Fruit fly (Drosophila melanogaster) whole organism, prepupa: Measurements from ENCODE around the gene Sol1.

Source experiments
- Blimp-1 ChIP-seq: fragments of 200-800 bp; sonication (Bioruptor generic); optimal IDR thresholded peaks from 3 replicates; lab custom pipeline; 2017; ENCODE audit warnings: missing biosample characterization, missing genetic modification characterization, mild to moderate bottlenecking, moderate library complexity, missing genetic modification reagents
- CG10631 ChIP-seq: fragments of 200-800 bp; sonication (Bioruptor generic); optimal IDR thresholded peaks from 2 replicates; lab custom pipeline; 2016; ENCODE audit warnings: missing biosample characterization, missing genetic modification characterization
- CG11294 ChIP-seq: fragments of 200-800 bp; sonication (Bioruptor generic); IDR thresholded peaks from 2 replicates; pipeline ENCODE4 v1.3.6; 2022; ENCODE audit warnings: missing biosample characterization, missing genetic modification characterization
- CG1621 ChIP-seq: fragments of 200-800 bp; sonication (Bioruptor generic); optimal IDR thresholded peaks from 3 replicates; lab custom pipeline; 2018; ENCODE audit warnings: missing biosample characterization, mild to moderate bottlenecking, missing genetic modification characterization
- CG3032 ChIP-seq: fragments of 200-800 bp; optimal IDR thresholded peaks from 2 replicates; lab custom pipeline; 2019; ENCODE audit warnings: missing biosample characterization, mild to moderate bottlenecking, missing genetic modification characterization, moderate library complexity
- CG31627 ChIP-seq: fragments of 200-800 bp; sonication (Bioruptor generic); optimal IDR thresholded peaks from 3 replicates; lab custom pipeline; 2016; ENCODE audit warnings: missing biosample characterization, missing genetic modification characterization
- CG34406 ChIP-seq: fragments of 200-800 bp; sonication (Bioruptor generic); optimal IDR thresholded peaks from 3 replicates; lab custom pipeline; 2016; ENCODE audit warnings: missing biosample characterization, missing genetic modification characterization
- CG3919 ChIP-seq: fragments of 200-800 bp; sonication (Bioruptor generic); optimal IDR thresholded peaks from 3 replicates; lab custom pipeline; 2016; ENCODE audit warnings: missing biosample characterization, missing genetic modification characterization
- CG6163 ChIP-seq: fragments of 200-800 bp; sonication (Bioruptor generic); IDR thresholded peaks from 3 replicates; pipeline ENCODE4 v1.3.6; 2022; ENCODE audit warnings: missing biosample characterization, missing genetic modification characterization
- CG6276 ChIP-seq: fragments of 200-800 bp; sonication (Bioruptor generic); optimal IDR thresholded peaks from 2 replicates; lab custom pipeline; 2017; ENCODE audit warnings: missing biosample characterization, mild to moderate bottlenecking, missing genetic modification characterization
- CG6854 ChIP-seq: fragments of 200-800 bp; sonication (Bioruptor generic); optimal IDR thresholded peaks from 2 replicates; lab custom pipeline; 2017; ENCODE audit warnings: missing biosample characterization, mild to moderate bottlenecking, missing genetic modification characterization
- CG7368 ChIP-seq: fragments of 200-800 bp; sonication (Bioruptor generic); optimal IDR thresholded peaks from 3 replicates; lab custom pipeline; 2016; ENCODE audit warnings: missing biosample characterization, missing genetic modification characterization
- CG8119 ChIP-seq: fragments of 200-800 bp; sonication (Bioruptor generic); IDR thresholded peaks from 3 replicates; pipeline ENCODE4 v1.3.6; 2022; ENCODE audit warnings: missing biosample characterization, missing genetic modification characterization
- CG8319 ChIP-seq: fragments of 200-800 bp; sonication (Bioruptor generic); optimal IDR thresholded peaks from 3 replicates; lab custom pipeline; 2016; ENCODE audit warnings: missing biosample characterization, missing genetic modification characterization
- CG8632 ChIP-seq: fragments of 200-800 bp; sonication (Bioruptor generic); optimal IDR thresholded peaks from 3 replicates; lab custom pipeline; 2016; ENCODE audit warnings: missing biosample characterization, missing genetic modification characterization
- CG9139 ChIP-seq: fragments of 200-800 bp; sonication (Bioruptor generic); optimal IDR thresholded peaks from 3 replicates; lab custom pipeline; 2017; ENCODE audit warnings: missing biosample characterization, mild to moderate bottlenecking, missing genetic modification characterization
- Eip78C ChIP-seq: fragments of 200-800 bp; sonication (Bioruptor generic); peaks from one replicate; lab custom pipeline; 2016; ENCODE audit warnings: missing biosample characterization, missing genetic modification characterization
- Eip93F ChIP-seq: fragments of 200-800 bp; sonication (Bioruptor generic); optimal IDR thresholded peaks from 2 replicates; lab custom pipeline; 2016; ENCODE audit warnings: missing biosample characterization, mild to moderate bottlenecking, missing genetic modification characterization
- Ets21C ChIP-seq: fragments of 200-800 bp; sonication (Bioruptor generic); optimal IDR thresholded peaks from 3 replicates; lab custom pipeline; 2016; ENCODE audit warnings: missing biosample characterization, missing genetic modification characterization
- Ets96B ChIP-seq: fragments of 200-800 bp; optimal IDR thresholded peaks from 2 replicates; lab custom pipeline; 2019; ENCODE audit warnings: missing biosample characterization, mild to moderate bottlenecking, missing genetic modification characterization, moderate library complexity
- Gug ChIP-seq: fragments of 200-800 bp; sonication (Bioruptor generic); IDR thresholded peaks from 2 replicates; pipeline ENCODE4 v1.3.6; 2022; ENCODE audit warnings: missing biosample characterization, missing genetic modification characterization
- Hr4 ChIP-seq: fragments of 200-800 bp; sonication (Bioruptor generic); optimal IDR thresholded peaks from 3 replicates; lab custom pipeline; 2016; ENCODE audit warnings: missing biosample characterization, missing genetic modification characterization
- OdsH ChIP-seq: fragments of 200-800 bp; sonication (Bioruptor generic); optimal IDR thresholded peaks from 3 replicates; lab custom pipeline; 2016; ENCODE audit warnings: missing biosample characterization, missing genetic modification characterization
- Sox15 ChIP-seq: fragments of 200-800 bp; sonication (Bioruptor generic); optimal IDR thresholded peaks from 3 replicates; lab custom pipeline; 2016; ENCODE audit warnings: missing biosample characterization, missing genetic modification characterization
- achi ChIP-seq: fragments of 200-800 bp; sonication (Bioruptor generic); optimal IDR thresholded peaks from 3 replicates; lab custom pipeline; 2016; ENCODE audit warnings: missing biosample characterization, missing genetic modification characterization
- dac ChIP-seq: fragments of 200-800 bp; sonication (Bioruptor generic); optimal IDR thresholded peaks from 2 replicates; lab custom pipeline; 2017; ENCODE audit warnings: missing biosample characterization, mild to moderate bottlenecking, missing genetic modification characterization
- dsx ChIP-seq: fragments of 200-800 bp; optimal IDR thresholded peaks from 3 replicates; lab custom pipeline; 2019; ENCODE audit warnings: missing biosample characterization, mild to moderate bottlenecking, missing genetic modification characterization, moderate library complexity; ENCODE audit not compliant: poor library complexity, severe bottlenecking
- esn ChIP-seq: fragments of 200-800 bp; sonication (Bioruptor generic); optimal IDR thresholded peaks from 2 replicates; lab custom pipeline; 2016; ENCODE audit warnings: missing biosample characterization, mild to moderate bottlenecking, missing genetic modification characterization, moderate library complexity
- fd59A ChIP-seq: fragments of 200-800 bp; sonication (Bioruptor generic); optimal IDR thresholded peaks from 2 replicates; lab custom pipeline; 2017; ENCODE audit warnings: missing biosample characterization, mild to moderate bottlenecking, missing genetic modification characterization, missing genetic modification reagents
- fd85E ChIP-seq: fragments of 200-800 bp; sonication (Bioruptor generic); optimal IDR thresholded peaks from 3 replicates; lab custom pipeline; 2016; ENCODE audit warnings: missing biosample characterization, missing genetic modification characterization
- lz ChIP-seq: fragments of 200-800 bp; sonication (Bioruptor generic); optimal IDR thresholded peaks from 3 replicates; lab custom pipeline; 2016; ENCODE audit warnings: missing biosample characterization, missing genetic modification characterization
- spab ChIP-seq: fragments of 200-800 bp; sonication (Bioruptor generic); optimal IDR thresholded peaks from 2 replicates; lab custom pipeline; 2017; ENCODE audit warnings: missing biosample characterization, mild to moderate bottlenecking, missing genetic modification characterization, missing genetic modification reagents
- ss ChIP-seq, 2 experiments: fragments of 200-800 bp; sonication (Bioruptor generic); optimal IDR thresholded peaks; 2 replicates in 1 of 2; 3 replicates in 1 of 2; lab custom pipeline; 2017 to 2018; ENCODE audit warnings: mild to moderate bottlenecking in 2 of 2, missing biosample characterization in 2 of 2, missing genetic modification characterization in 2 of 2, moderate library complexity in 1 of 2
- topi ChIP-seq: fragments of 200-800 bp; sonication (Bioruptor generic); optimal IDR thresholded peaks from 3 replicates; lab custom pipeline; 2016; ENCODE audit warnings: missing biosample characterization, missing genetic modification characterization

Sol1 gene

DNA sequence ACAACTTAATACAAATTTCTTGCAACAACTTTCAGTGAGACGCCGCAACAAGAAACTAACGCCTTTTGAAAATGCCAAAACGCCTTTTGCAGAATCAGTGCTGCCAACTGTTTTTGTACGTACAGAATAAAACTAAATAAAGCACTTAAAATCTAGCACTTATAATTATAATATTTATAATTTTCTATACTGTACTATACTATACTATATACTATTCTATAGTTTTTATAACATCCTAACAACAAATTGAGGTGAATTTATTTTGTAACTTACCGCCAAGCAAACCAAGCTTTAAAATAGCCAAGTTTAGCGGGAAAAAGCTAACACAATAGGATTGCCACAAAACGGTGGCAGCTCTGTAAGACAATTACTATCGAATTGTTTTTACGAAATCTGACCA is 47.7 kb downstream of the Sol1 start, which contains the start of the genes Aos1 and Srlp (continued):
- TF ChIP-seq CG8632 (no peak), Eip93F (no peak), fd85E (no peak), Gug (GFP tag; lab: Robert Waterston, UW) (no peak), dac (no peak), Sox15 (no peak), CG10631 (no peak), Eip78C (GFP tag; lab: Kevin White, UChicago) (peak; percentile 47), OdsH (GFP tag; lab: Kevin White, UChicago) (no peak), topi (GFP tag; lab: Kevin White, UChicago) (peak; percentile 14), CG1621 (tag; lab: Kevin White, UChicago) (no peak), ss (GFP tag; optimal IDR thresholded peaks at IDR 0.05; lab: Kevin White, UChicago) (no peak), CG6854 (GFP tag; lab: Kevin White, UChicago) (no peak), esn (peak; percentile 43), CG3032 (tag; lab: Kevin White, UChicago) (peak; percentile 70), CG6163 (GFP tag; lab: Robert Waterston, UW) (no peak), Hr4 (no peak), fd59A (no peak)

DNA sequence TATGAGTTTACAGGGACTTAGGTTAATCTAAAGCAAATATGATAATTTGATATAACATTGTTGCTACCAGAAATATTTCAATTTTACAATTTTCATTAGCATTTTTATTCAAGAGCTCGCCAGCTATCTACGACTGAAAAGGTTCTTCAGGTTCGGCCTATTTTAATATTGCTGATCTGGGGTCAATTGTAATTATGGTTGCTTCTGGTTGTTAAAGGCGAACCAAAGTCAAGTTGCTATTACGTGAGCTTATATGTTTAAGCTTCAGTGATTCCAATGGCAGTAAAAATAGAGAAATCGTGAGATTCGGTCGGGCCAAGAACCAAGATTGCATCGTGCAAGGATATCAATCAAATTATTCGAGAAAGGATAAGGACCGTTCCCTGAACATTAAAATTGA is 49.9 kb downstream of the Sol1 start, which contains the start of gene Desat2:
TSS of gene Desat2 (plus strand) at position 301 of the 400 bp plus-strand sequence.
- TF ChIP-seq Eip93F = no peak
- no peak for TF ChIP-seq CG10631
- no peak for TF ChIP-seq lz (GFP tag; lab: Kevin White, UChicago)
- no peak for TF ChIP-seq Ets21C (GFP tag; lab: Kevin White, UChicago)
- TF ChIP-seq CG6276 (GFP tag; lab: Kevin White, UChicago) = no peak
- TF ChIP-seq achi (GFP tag; lab: Kevin White, UChicago) = no peak
- TF ChIP-seq CG31627 (GFP tag; lab: Kevin White, UChicago) = no peak
- no peak for TF ChIP-seq Ets96B (tag; lab: Kevin White, UChicago)
- no peak for TF ChIP-seq CG11294 (GFP tag; lab: Robert Waterston, UW)
- TF ChIP-seq CG3919 (GFP tag; lab: Kevin White, UChicago) = no peak
- TF ChIP-seq Blimp-1 (GFP tag; lab: Kevin White, UChicago) = no peak
- no peak for TF ChIP-seq CG7368 (GFP tag; lab: Kevin White, UChicago)
- no peak for TF ChIP-seq esn
- TF ChIP-seq Gug (GFP tag; lab: Robert Waterston, UW) = no peak
- no peak for TF ChIP-seq Hr4
- TF ChIP-seq spab (GFP tag; lab: Kevin White, UChicago) = no peak
- no peak for TF ChIP-seq CG3032 (tag; lab: Kevin White, UChicago)
- no peak for TF ChIP-seq CG8119 (GFP tag; lab: Robert Waterston, UW)
- TF ChIP-seq CG1621 (tag; lab: Kevin White, UChicago) = no peak
- no peak for TF ChIP-seq CG34406 (GFP tag; lab: Kevin White, UChicago)

- TF ChIP-seq CG9139 (GFP tag; lab: Kevin White, UChicago) (no peak), Eip93F (no peak)
These were observed 53.0 kb downstream of the Sol1 start, which contains the start of the genes CG17207 and CG46427 for dm6 chr3R:12439039-12439400. TSS of gene CG17207 (minus strand) at chr3R:12439139. TSS of gene CG46427 (minus strand) at chr3R:12439139.

DNA sequence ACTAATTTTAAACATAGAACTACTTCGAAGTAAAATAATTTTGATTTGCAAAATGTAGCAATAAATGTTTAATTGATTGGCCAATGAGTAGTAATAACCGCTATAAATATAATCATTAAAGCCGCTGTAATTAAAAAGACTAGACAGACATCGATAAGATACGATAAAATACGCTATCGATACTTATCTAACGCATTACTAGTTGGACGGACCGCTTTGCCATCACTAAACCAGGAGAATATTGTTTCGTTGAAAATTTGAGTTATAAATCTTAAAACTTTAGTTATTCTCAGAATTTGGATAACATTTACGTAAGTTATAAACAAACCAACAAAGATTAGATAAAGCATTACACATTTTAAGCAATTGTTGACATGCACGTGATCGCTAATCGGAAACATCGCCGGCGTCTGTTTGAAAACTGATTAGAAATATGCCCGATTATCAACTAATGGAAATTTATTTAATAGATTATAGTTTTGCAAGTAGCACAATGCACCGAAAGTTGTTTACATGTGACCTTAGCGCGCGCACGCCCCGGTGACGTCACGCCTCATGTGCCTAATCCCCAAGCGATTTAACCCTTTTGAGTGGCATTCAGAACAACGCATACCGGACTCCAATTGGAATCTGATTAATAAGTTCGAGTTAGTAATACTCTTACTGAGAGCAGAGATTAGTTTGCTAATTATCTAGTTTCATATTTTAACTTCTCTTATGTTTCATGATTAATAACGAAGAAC is 53.5 kb downstream of the Sol1 start, which contains the start of gene Desat1:
TSS of gene Desat1 (plus strand) at position 200 of the 743 bp plus-strand sequence.
- TF ChIP-seq ss (GFP tag; optimal IDR thresholded peaks at IDR 0.05; lab: Kevin White, UChicago) = no peak
- no peak for TF ChIP-seq CG6854 (GFP tag; lab: Kevin White, UChicago)
- no peak for TF ChIP-seq CG8119 (GFP tag; lab: Robert Waterston, UW)
- no peak for TF ChIP-seq dsx
- TF ChIP-seq CG8319 (GFP tag; lab: Kevin White, UChicago) = no peak
- no peak for TF ChIP-seq achi (GFP tag; lab: Kevin White, UChicago)
- no peak for TF ChIP-seq Ets21C (GFP tag; lab: Kevin White, UChicago)
- TF ChIP-seq CG1621 (tag; lab: Kevin White, UChicago) = no peak
- peak; percentile 43 for TF ChIP-seq esn
- TF ChIP-seq Eip78C (GFP tag; lab: Kevin White, UChicago) = peak; percentile 66
